Worm (Caenorhabditis elegans) whole organism, L2 larva: ENCODE measurements around the gene srlf-30.

Experiments used
- C34F6.9 ChIP-seq: fragments of 150-350 bp; optimal IDR thresholded peaks from 2 replicates; lab custom pipeline; 2014; ENCODE audit warnings: missing biosample characterization, missing genetic modification characterization
- F13H6.1 ChIP-seq: sonication (generic microtip); optimal IDR thresholded peaks from 2 replicates; lab custom pipeline; 2016; ENCODE audit warnings: missing genetic modification characterization, missing compliant biosample characterization
- R02D3.7 ChIP-seq: fragments of 150-350 bp; optimal IDR thresholded peaks from 2 replicates; lab custom pipeline; 2014; ENCODE audit warnings: missing biosample characterization, missing genetic modification characterization
- Y55F3AM.14 ChIP-seq: fragments of 200-800 bp; sonication (Bioruptor generic); optimal IDR thresholded peaks from 2 replicates; lab custom pipeline; 2018; ENCODE audit warnings: mild to moderate bottlenecking, missing genetic modification characterization, missing compliant biosample characterization
- ZK546.5 ChIP-seq: sonication (generic microtip); optimal IDR thresholded peaks from 2 replicates; lab custom pipeline; 2017; ENCODE audit warnings: missing biosample characterization, missing genetic modification characterization
- alr-1 ChIP-seq: fragments of 150-350 bp; optimal IDR thresholded peaks from 2 replicates; lab custom pipeline; 2014; ENCODE audit warnings: missing biosample characterization, missing genetic modification characterization
- aly-2 ChIP-seq: fragments of 150-350 bp; optimal IDR thresholded peaks from 2 replicates; lab custom pipeline; 2014; ENCODE audit warnings: missing biosample characterization, missing genetic modification characterization
- ama-1 ChIP-seq: fragments of 150-350 bp; optimal IDR thresholded peaks from 2 replicates; lab custom pipeline; 2018; ENCODE audit warnings: inconsistent platforms
- blmp-1 ChIP-seq: sonication (generic microtip); optimal IDR thresholded peaks from 2 replicates; lab custom pipeline; 2017; ENCODE audit warnings: missing genetic modification characterization, mild to moderate bottlenecking, missing compliant biosample characterization, antibody characterized with exemption, moderate library complexity; ENCODE audit not compliant: insufficient read depth
- ceh-82 ChIP-seq: fragments of 150-350 bp; optimal IDR thresholded peaks from 2 replicates; lab custom pipeline; 2014; ENCODE audit warnings: missing biosample characterization, missing genetic modification characterization
- crh-2 ChIP-seq: sonication (generic microtip); optimal IDR thresholded peaks from 2 replicates; lab custom pipeline; 2017; ENCODE audit warnings: missing biosample characterization, missing genetic modification characterization
- dmd-4 ChIP-seq: sonication (generic microtip); optimal IDR thresholded peaks from 2 replicates; lab custom pipeline; 2017; ENCODE audit warnings: missing biosample characterization, missing genetic modification characterization
- egl-27 ChIP-seq: sonication (generic microtip); optimal IDR thresholded peaks from 3 replicates; lab custom pipeline; 2017; ENCODE audit warnings: missing biosample characterization, missing genetic modification reagents, missing genetic modification characterization
- elt-1 ChIP-seq: fragments of 150-350 bp; optimal IDR thresholded peaks from 2 replicates; lab custom pipeline; 2014; ENCODE audit warnings: missing biosample characterization, missing genetic modification characterization
- elt-3 ChIP-seq: sonication (generic microtip); optimal IDR thresholded peaks from 2 replicates; lab custom pipeline; 2017; ENCODE audit warnings: missing biosample characterization, missing genetic modification characterization
- fos-1 ChIP-seq: fragments of 150-350 bp; optimal IDR thresholded peaks from 2 replicates; lab custom pipeline; 2014; ENCODE audit warnings: missing biosample characterization, missing genetic modification characterization
- gmeb-1 ChIP-seq: fragments of 150-350 bp; optimal IDR thresholded peaks from 2 replicates; lab custom pipeline; 2014; ENCODE audit warnings: missing biosample characterization, missing genetic modification characterization
- lin-11 ChIP-seq: fragments of 150-350 bp; sonication (generic microtip); optimal IDR thresholded peaks from 2 replicates; lab custom pipeline; 2014; ENCODE audit warnings: missing biosample characterization, missing genetic modification characterization, inconsistent platforms, mixed read lengths
- lin-13 ChIP-seq: fragments of 150-350 bp; optimal IDR thresholded peaks from 2 replicates; lab custom pipeline; 2014; ENCODE audit warnings: missing biosample characterization, missing genetic modification reagents, missing genetic modification characterization
- lin-39 ChIP-seq: fragments of 150-350 bp; optimal IDR thresholded peaks from 2 replicates; lab custom pipeline; 2014; ENCODE audit warnings: missing biosample characterization, missing genetic modification reagents, missing genetic modification characterization
- lsy-2 ChIP-seq, 2 experiments: fragments of 150-350 bp in 1 of 2; sonication (generic microtip) in 1 of 2; optimal IDR thresholded peaks; 2 replicates each; lab custom pipeline; 2014 to 2017; ENCODE audit warnings: missing biosample characterization in 2 of 2, missing genetic modification characterization in 2 of 2
- mab-5 ChIP-seq: fragments of 150-350 bp; optimal IDR thresholded peaks from 2 replicates; lab custom pipeline; 2014; ENCODE audit warnings: missing biosample characterization, missing genetic modification characterization
- mbf-1 ChIP-seq: sonication (generic microtip); optimal IDR thresholded peaks from 2 replicates; lab custom pipeline; 2017; ENCODE audit warnings: missing biosample characterization, missing genetic modification characterization
- mdl-1 ChIP-seq, 2 experiments: fragments of 150-350 bp in 1 of 2; sonication (generic microtip) in 1 of 2; optimal IDR thresholded peaks; 2 replicates each; lab custom pipeline; 2017; ENCODE audit warnings: missing biosample characterization in 2 of 2, missing genetic modification characterization in 2 of 2
- nhr-10 ChIP-seq: sonication (generic microtip); optimal IDR thresholded peaks from 2 replicates; lab custom pipeline; 2017; ENCODE audit warnings: missing biosample characterization, missing genetic modification characterization
- nhr-11 ChIP-seq: fragments of 150-350 bp; optimal IDR thresholded peaks from 2 replicates; lab custom pipeline; 2014; ENCODE audit warnings: missing biosample characterization, missing genetic modification characterization
- nhr-12 ChIP-seq: fragments of 150-350 bp; optimal IDR thresholded peaks from 2 replicates; lab custom pipeline; 2014; ENCODE audit warnings: missing biosample characterization, missing genetic modification characterization
- nhr-129 ChIP-seq: fragments of 150-350 bp; optimal IDR thresholded peaks from 2 replicates; lab custom pipeline; 2014; ENCODE audit warnings: missing biosample characterization, missing genetic modification characterization
- nhr-21 ChIP-seq: fragments of 150-350 bp; optimal IDR thresholded peaks from 2 replicates; lab custom pipeline; 2014; ENCODE audit warnings: missing biosample characterization, missing genetic modification characterization
- nhr-25 ChIP-seq: fragments of 150-350 bp; sonication (generic microtip); optimal IDR thresholded peaks from 3 replicates; lab custom pipeline; 2014; ENCODE audit warnings: missing biosample characterization, missing genetic modification characterization
- nhr-6 ChIP-seq: fragments of 150-350 bp; optimal IDR thresholded peaks from 2 replicates; lab custom pipeline; 2014; ENCODE audit warnings: missing biosample characterization, missing genetic modification characterization
- peb-1 ChIP-seq: fragments of 150-350 bp; optimal IDR thresholded peaks from 2 replicates; lab custom pipeline; 2014; ENCODE audit warnings: missing biosample characterization, missing genetic modification characterization
- sem-4 ChIP-seq: fragments of 150-350 bp; optimal IDR thresholded peaks from 2 replicates; lab custom pipeline; 2014; ENCODE audit warnings: missing biosample characterization, missing genetic modification reagents, missing genetic modification characterization
- skn-1 ChIP-seq: sonication (generic microtip); optimal IDR thresholded peaks from 2 replicates; lab custom pipeline; 2017; ENCODE audit warnings: missing biosample characterization, missing genetic modification characterization
- sma-3 ChIP-seq: sonication (generic microtip); optimal IDR thresholded peaks from 2 replicates; lab custom pipeline; 2016; ENCODE audit warnings: missing genetic modification reagents, missing genetic modification characterization, missing compliant biosample characterization
- sma-9 ChIP-seq, 2 experiments: fragments of 150-350 bp in 1 of 2; sonication (generic microtip) in 1 of 2; optimal IDR thresholded peaks; 2 replicates each; lab custom pipeline; 2014 to 2016; ENCODE audit warnings: missing genetic modification characterization in 2 of 2, mild to moderate bottlenecking in 1 of 2, missing biosample characterization in 1 of 2, missing compliant biosample characterization in 1 of 2, missing genetic modification reagents in 1 of 2, moderate library complexity in 1 of 2
- snpc-4 ChIP-seq: fragments of 150-350 bp; optimal IDR thresholded peaks from 2 replicates; lab custom pipeline; 2014; ENCODE audit warnings: missing biosample characterization, missing genetic modification characterization
- unc-55 ChIP-seq: fragments of 150-350 bp; sonication (generic microtip); optimal IDR thresholded peaks from 3 replicates; lab custom pipeline; 2014; ENCODE audit warnings: missing biosample characterization, missing genetic modification reagents, missing genetic modification characterization
- unc-62 ChIP-seq: fragments of 150-350 bp; optimal IDR thresholded peaks from 2 replicates; lab custom pipeline; 2014; ENCODE audit warnings: missing biosample characterization, missing genetic modification reagents, missing genetic modification characterization
- zag-1 ChIP-seq: fragments of 150-350 bp; optimal IDR thresholded peaks from 2 replicates; lab custom pipeline; 2014; ENCODE audit warnings: missing biosample characterization, missing genetic modification characterization
- ztf-1 ChIP-seq: fragments of 200-800 bp; sonication (Bioruptor generic); conservative IDR thresholded peaks from 2 replicates; pipeline ENCODE4 v1.3.6; 2022; ENCODE audit warnings: missing genetic modification characterization, missing compliant biosample characterization
- ztf-11 ChIP-seq: sonication (generic microtip); optimal IDR thresholded peaks from 2 replicates; lab custom pipeline; 2017; ENCODE audit warnings: missing biosample characterization, missing genetic modification characterization
- ztf-4 ChIP-seq: fragments of 150-350 bp; optimal IDR thresholded peaks from 2 replicates; lab custom pipeline; 2014; ENCODE audit warnings: missing biosample characterization, missing genetic modification characterization

Gene srlf-30

DNA sequence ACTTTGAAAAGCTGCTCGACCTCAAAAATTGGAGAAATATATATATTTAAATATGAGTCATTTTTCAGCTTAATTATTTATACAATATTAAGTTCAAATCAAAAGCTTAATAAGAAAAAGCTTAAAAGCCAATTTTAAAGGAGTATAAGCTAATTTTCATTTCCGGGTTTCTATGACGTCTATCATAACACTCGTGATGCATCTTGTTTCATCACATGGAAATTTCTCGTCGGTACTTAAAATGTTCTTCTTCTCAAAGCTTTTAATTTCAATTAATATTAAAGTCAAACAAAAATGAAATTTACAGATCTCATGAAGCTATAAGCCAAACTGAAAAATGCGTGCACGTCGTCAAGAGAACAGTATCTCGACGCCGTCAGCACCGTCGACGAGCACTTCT lies 19.6 kb downstream of the srlf-30 start, which contains the start of gene rbr-2:
Gene rbr-2, plus strand, starts transcription at position 301 of the 400 bp plus-strand sequence.
- no peak for TF ChIP-seq ztf-1
- TF ChIP-seq elt-1 (tag; lab: Kevin White, UChicago), result no peak
- TF ChIP-seq, all 48 proteins: peak for 0

ce11 chrIV:10933062-10933552 lies 32.9 kb downstream of the srlf-30 start, which contains the start of the genes dnc-1 and lsm-7:
dnc-1 (minus strand) TSS chrIV:10933203.
lsm-7 (plus strand) TSS chrIV:10933502.
- TF ChIP-seq mab-5 (peak; percentile 55), unc-55 (peak; percentile 95), ztf-11 (no peak), fos-1 (peak; percentile 61), sem-4 (peak; percentile 58), alr-1 (tag; lab: Kevin White, UChicago) (no peak), F13H6.1 (tag; lab: Kevin White, UChicago) (peak; percentile 59), nhr-25 (peak; percentile 75), C34F6.9 (tag; lab: Kevin White, UChicago) (peak; percentile 95), ZK546.5 (tag; lab: Kevin White, UChicago) (peak; percentile 4), lin-11 (peak; percentile 56), nhr-129 (tag; lab: Kevin White, UChicago) (peak; percentile 75), zag-1 (tag; lab: Kevin White, UChicago) (peak; percentile 30), ztf-4 (tag; lab: Kevin White, UChicago) (peak; percentile 17), mdl-1 (tag; optimal IDR thresholded peaks at IDR 0.05; lab: Kevin White, UChicago) (peak in 1 of 2 experiments; percentile 2), nhr-21 (tag; lab: Kevin White, UChicago) (no peak), egl-27 (tag; lab: Kevin White, UChicago) (peak; percentile 1), sma-3 (peak; percentile 30), snpc-4 (tag; lab: Kevin White, UChicago) (peak; percentile 28), sma-9 (GFP tag; optimal IDR thresholded peaks at IDR 0.05; lab: Kevin White, UChicago) (peak; percentile 74), sma-9 (tag; optimal IDR thresholded peaks at IDR 0.05; lab: Kevin White, UChicago) (no peak), ama-1 (lab: Kevin White, UChicago) (no peak), elt-3 (tag; lab: Kevin White, UChicago) (no peak), peb-1 (tag; lab: Kevin White, UChicago) (no peak), crh-2 (tag; lab: Kevin White, UChicago) (peak; percentile 77), lsy-2 (tag; optimal IDR thresholded peaks at IDR 0.05; lab: Kevin White, UChicago) (peak; percentile 47 to 87), nhr-10 (tag; lab: Kevin White, UChicago) (no peak), Y55F3AM.14 (GFP tag; lab: Kevin White, UChicago) (no peak), unc-62 (GFP tag; lab: Kevin White, UChicago) (no peak), dmd-4 (tag; lab: Kevin White, UChicago) (no peak), nhr-11 (tag; lab: Kevin White, UChicago) (no peak), aly-2 (tag; lab: Kevin White, UChicago) (no peak), elt-1 (tag; lab: Kevin White, UChicago) (no peak), gmeb-1 (tag; lab: Kevin White, UChicago) (peak; percentile 81), ztf-1 (no peak), lin-13 (GFP tag; lab: Kevin White, UChicago) (peak; percentile 54)

- TF ChIP-seq nhr-11 (tag; lab: Kevin White, UChicago), result no peak
- TF ChIP-seq sem-4, result no peak
- TF ChIP-seq mab-5, result no peak
- TF ChIP-seq nhr-129 (tag; lab: Kevin White, UChicago), result peak; percentile 36
- TF ChIP-seq gmeb-1 (tag; lab: Kevin White, UChicago), result peak; percentile 13
- no peak for TF ChIP-seq zag-1 (tag; lab: Kevin White, UChicago)
- peak; percentile 6 for TF ChIP-seq nhr-6 (tag; lab: Kevin White, UChicago)
- no peak for TF ChIP-seq lin-13 (GFP tag; lab: Kevin White, UChicago)
- TF ChIP-seq snpc-4 (tag; lab: Kevin White, UChicago), result no peak
- no peak for TF ChIP-seq elt-3 (tag; lab: Kevin White, UChicago)
- TF ChIP-seq fos-1, result no peak
- TF ChIP-seq R02D3.7 (tag; lab: Kevin White, UChicago), result no peak
- TF ChIP-seq ama-1 (lab: Kevin White, UChicago), result peak; percentile 66
- TF ChIP-seq egl-27 (tag; lab: Kevin White, UChicago), result no peak
- no peak for TF ChIP-seq lin-11
- no peak for TF ChIP-seq unc-55
- no peak for TF ChIP-seq nhr-12 (tag; lab: Kevin White, UChicago)
- TF ChIP-seq crh-2 (tag; lab: Kevin White, UChicago), result peak; percentile 28
- TF ChIP-seq nhr-21 (tag; lab: Kevin White, UChicago), result no peak
- no peak for TF ChIP-seq ztf-1
- TF ChIP-seq ztf-11, result no peak
- TF ChIP-seq lsy-2 (tag; optimal IDR thresholded peaks at IDR 0.05; lab: Kevin White, UChicago), result peak in 1 of 2 experiments; percentile 42
- no peak for TF ChIP-seq blmp-1 (tag; lab: Kevin White, UChicago)
- peak; percentile 57 for TF ChIP-seq Y55F3AM.14 (GFP tag; lab: Kevin White, UChicago)
- TF ChIP-seq ZK546.5 (tag; lab: Kevin White, UChicago), result no peak
- TF ChIP-seq ceh-82 (tag; lab: Kevin White, UChicago), result no peak
- no peak for TF ChIP-seq alr-1 (tag; lab: Kevin White, UChicago)
- no peak for TF ChIP-seq lin-39 (tag; lab: Kevin White, UChicago)
- TF ChIP-seq nhr-25, result no peak
- TF ChIP-seq peb-1 (tag; lab: Kevin White, UChicago), result no peak
- no peak for TF ChIP-seq mbf-1 (tag; lab: Kevin White, UChicago)
- peak; percentile 42 for TF ChIP-seq sma-9 (GFP tag; optimal IDR thresholded peaks at IDR 0.05; lab: Kevin White, UChicago)
- no peak for TF ChIP-seq sma-9 (tag; optimal IDR thresholded peaks at IDR 0.05; lab: Kevin White, UChicago)
- peak; percentile 31 for TF ChIP-seq ztf-4 (tag; lab: Kevin White, UChicago)
- no peak for TF ChIP-seq skn-1
Observed at ce11 chrIV:10933777-10934546, 33.8 kb downstream of the srlf-30 start.
